Worm (Caenorhabditis elegans) whole organism, L4/young adult: ENCODE results near the gene Y43F8C.17.

Experiments used
- W03F9.2 ChIP-seq: fragments of 150-350 bp; optimal IDR thresholded peaks from 2 replicates; lab custom pipeline; 2014; ENCODE audit warnings: missing biosample characterization, missing genetic modification characterization
- dao-5 ChIP-seq: sonication (generic microtip); optimal IDR thresholded peaks from 2 replicates; lab custom pipeline; 2016; ENCODE audit warnings: missing genotype, missing genetic modification characterization, moderate library complexity, missing compliant biosample characterization
- him-1 ChIP-seq: sonication (generic microtip); optimal IDR thresholded peaks from 2 replicates; lab custom pipeline; 2016; ENCODE audit warnings: missing genotype, missing genetic modification reagents, missing genetic modification characterization, missing compliant biosample characterization

DNA sequence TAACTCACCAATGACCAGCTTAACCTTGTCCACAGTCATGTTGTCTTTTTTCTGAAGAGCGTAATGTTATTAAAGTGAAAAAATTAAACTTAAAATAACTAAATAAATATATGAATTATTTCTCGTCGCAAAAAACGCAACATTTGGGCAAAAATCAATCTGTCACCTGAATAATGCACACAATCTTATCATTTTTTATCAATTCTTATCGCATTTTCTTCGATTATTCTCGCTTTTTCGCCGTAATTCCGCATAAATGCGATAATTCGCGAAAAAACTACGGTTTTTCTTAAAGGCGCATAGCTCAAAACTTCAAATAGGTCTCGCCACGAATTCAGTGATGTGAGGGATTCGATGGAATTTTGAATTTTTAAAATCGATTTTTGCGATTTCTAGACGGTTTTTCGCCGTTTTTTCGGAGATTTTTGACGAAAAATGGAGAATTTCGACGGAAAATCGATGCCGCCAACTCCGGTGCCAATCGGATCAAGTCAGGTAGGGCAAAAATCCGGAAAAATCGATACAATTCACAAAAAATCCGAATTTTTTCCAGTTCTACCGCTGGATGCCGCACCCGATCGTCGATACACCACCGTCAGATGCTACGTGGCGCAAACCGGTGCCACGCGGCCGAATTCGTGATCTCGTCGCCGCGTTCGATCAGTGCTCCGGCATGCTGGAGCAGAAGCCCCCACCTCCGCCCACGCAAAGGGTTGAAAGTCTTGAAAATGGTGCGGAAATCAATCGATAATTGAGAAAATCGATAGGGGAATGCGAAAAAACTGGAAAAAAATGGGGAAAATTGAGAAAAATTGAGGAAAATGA, 18.4 kb upstream of the Y43F8C.17 start, which contains the start of the genes Y43F8C.13 and ani-3:
- no peak for TF ChIP-seq W03F9.2 (tag; lab: Kevin White, UChicago)
- no peak for TF ChIP-seq him-1
- TF ChIP-seq dao-5 = no peak
